Fruit fly (Drosophila melanogaster): ENCODE results near the gene rept.

rept gene

dm6 chr3L:19254715-19255428 is at the start of gene rept, which contains the start of gene mRpL21:
TSS of gene rept (plus strand) at chr3L:19255340.
TSS of gene mRpL21 (minus strand) at chr3L:19255061.
- TF ChIP-seq psq (optimal IDR thresholded peaks at IDR 0.05), result no peak
- TF ChIP-seq usp (GFP tag; optimal IDR thresholded peaks at IDR 0.05), result no peak
- no peak for TF ChIP-seq EcR (GFP tag; optimal IDR thresholded peaks at IDR 0.05)
- TF ChIP-seq CG8478 (optimal IDR thresholded peaks at IDR 0.05), result no peak
- no peak for TF ChIP-seq Dll (optimal IDR thresholded peaks at IDR 0.05)
- TF ChIP-seq pan (optimal IDR thresholded peaks at IDR 0.05), result no peak

dm6 chr3L:19205764-19206163 is 49.4 kb upstream of the rept start:
- no peak for TF ChIP-seq usp (GFP tag; optimal IDR thresholded peaks at IDR 0.05)
- no peak for TF ChIP-seq CG8478 (optimal IDR thresholded peaks at IDR 0.05)
- no peak for TF ChIP-seq Dll (optimal IDR thresholded peaks at IDR 0.05)
- TF ChIP-seq psq (optimal IDR thresholded peaks at IDR 0.05), result no peak
- no peak for TF ChIP-seq pan (optimal IDR thresholded peaks at IDR 0.05)
- TF ChIP-seq EcR (GFP tag; optimal IDR thresholded peaks at IDR 0.05), result no peak

- TF ChIP-seq psq (optimal IDR thresholded peaks at IDR 0.05) (no peak), EcR (GFP tag; optimal IDR thresholded peaks at IDR 0.05) (no peak), CG8478 (optimal IDR thresholded peaks at IDR 0.05) (no peak), Dll (optimal IDR thresholded peaks at IDR 0.05) (no peak), pan (optimal IDR thresholded peaks at IDR 0.05) (no peak), usp (GFP tag; optimal IDR thresholded peaks at IDR 0.05) (no peak)
Measured at dm6 chr3L:19214223-19214622, 40.9 kb upstream of the rept start.

- TF ChIP-seq pan (optimal IDR thresholded peaks at IDR 0.05), result no peak
Measured at dm6 chr3L:19216377-19216776, 38.8 kb upstream of the rept start.

dm6 chr3L:19221455-19221854 is 33.7 kb upstream of the rept start:
- no peak for TF ChIP-seq pan (optimal IDR thresholded peaks at IDR 0.05)
- TF ChIP-seq psq (optimal IDR thresholded peaks at IDR 0.05), result no peak
- no peak for TF ChIP-seq CG8478 (optimal IDR thresholded peaks at IDR 0.05)
- TF ChIP-seq usp (GFP tag; optimal IDR thresholded peaks at IDR 0.05), result no peak
- TF ChIP-seq EcR (GFP tag; optimal IDR thresholded peaks at IDR 0.05), result no peak
- no peak for TF ChIP-seq Dll (optimal IDR thresholded peaks at IDR 0.05)

- no peak for TF ChIP-seq pan (optimal IDR thresholded peaks at IDR 0.05)
- TF ChIP-seq EcR (GFP tag; optimal IDR thresholded peaks at IDR 0.05), result no peak
- TF ChIP-seq Dll (optimal IDR thresholded peaks at IDR 0.05), result no peak
- no peak for TF ChIP-seq CG8478 (optimal IDR thresholded peaks at IDR 0.05)
- TF ChIP-seq usp (GFP tag; optimal IDR thresholded peaks at IDR 0.05), result no peak
- no peak for TF ChIP-seq psq (optimal IDR thresholded peaks at IDR 0.05)
Measured at dm6 chr3L:19225687-19226086, 29.5 kb upstream of the rept start.

- TF ChIP-seq EcR (GFP tag; optimal IDR thresholded peaks at IDR 0.05), result no peak
- TF ChIP-seq usp (GFP tag; optimal IDR thresholded peaks at IDR 0.05), result no peak
- TF ChIP-seq pan (optimal IDR thresholded peaks at IDR 0.05), result no peak
- no peak for TF ChIP-seq CG8478 (optimal IDR thresholded peaks at IDR 0.05)
- no peak for TF ChIP-seq Dll (optimal IDR thresholded peaks at IDR 0.05)
- TF ChIP-seq psq (optimal IDR thresholded peaks at IDR 0.05), result no peak
Measured at dm6 chr3L:19228371-19228817, 26.7 kb upstream of the rept start.

dm6 chr3L:19228857-19229398 is 26.2 kb upstream of the rept start:
- TF ChIP-seq Dll (optimal IDR thresholded peaks at IDR 0.05) (no peak), CG8478 (optimal IDR thresholded peaks at IDR 0.05) (no peak), psq (optimal IDR thresholded peaks at IDR 0.05) (no peak), usp (GFP tag; optimal IDR thresholded peaks at IDR 0.05) (no peak), pan (optimal IDR thresholded peaks at IDR 0.05) (no peak), EcR (GFP tag; optimal IDR thresholded peaks at IDR 0.05) (no peak)

dm6 chr3L:19229491-19229890 is 25.6 kb upstream of the rept start:
- no peak for TF ChIP-seq EcR (GFP tag; optimal IDR thresholded peaks at IDR 0.05)
- no peak for TF ChIP-seq pan (optimal IDR thresholded peaks at IDR 0.05)
- no peak for TF ChIP-seq CG8478 (optimal IDR thresholded peaks at IDR 0.05)
- no peak for TF ChIP-seq usp (GFP tag; optimal IDR thresholded peaks at IDR 0.05)
- no peak for TF ChIP-seq psq (optimal IDR thresholded peaks at IDR 0.05)
- TF ChIP-seq Dll (optimal IDR thresholded peaks at IDR 0.05), result no peak

- TF ChIP-seq CG8478 (optimal IDR thresholded peaks at IDR 0.05) (no peak), usp (GFP tag; optimal IDR thresholded peaks at IDR 0.05) (no peak), EcR (GFP tag; optimal IDR thresholded peaks at IDR 0.05) (no peak), psq (optimal IDR thresholded peaks at IDR 0.05) (no peak), pan (optimal IDR thresholded peaks at IDR 0.05) (no peak), Dll (optimal IDR thresholded peaks at IDR 0.05) (no peak)
Measured at dm6 chr3L:19230801-19231547, 24.2 kb upstream of the rept start.

dm6 chr3L:19231608-19232007 is 23.5 kb upstream of the rept start:
- TF ChIP-seq pan (optimal IDR thresholded peaks at IDR 0.05) (no peak), psq (optimal IDR thresholded peaks at IDR 0.05) (no peak), usp (GFP tag; optimal IDR thresholded peaks at IDR 0.05) (no peak), Dll (optimal IDR thresholded peaks at IDR 0.05) (no peak), CG8478 (optimal IDR thresholded peaks at IDR 0.05) (no peak), EcR (GFP tag; optimal IDR thresholded peaks at IDR 0.05) (no peak)
